Worm (Caenorhabditis elegans) whole organism, L1 larva: ENCODE data around the gene pals-26.

Source experiments
- C04F5.9 ChIP-seq: sonication (generic microtip); optimal IDR thresholded peaks from 2 replicates; lab custom pipeline; 2016; ENCODE audit warnings: missing genetic modification characterization, missing compliant biosample characterization
- C16A3.4 ChIP-seq: fragments of 150-350 bp; optimal IDR thresholded peaks from 2 replicates; lab custom pipeline; 2014; ENCODE audit warnings: missing biosample characterization, missing genetic modification characterization
- aha-1 ChIP-seq: fragments of 150-350 bp; optimal IDR thresholded peaks from 2 replicates; lab custom pipeline; 2014; ENCODE audit warnings: missing biosample characterization, missing genetic modification characterization
- aly-2 ChIP-seq: fragments of 150-350 bp; optimal IDR thresholded peaks from 2 replicates; lab custom pipeline; 2014; ENCODE audit warnings: missing biosample characterization, missing genetic modification characterization
- blmp-1 ChIP-seq: fragments of 150-350 bp; optimal IDR thresholded peaks from 2 replicates; lab custom pipeline; 2014; ENCODE audit warnings: missing biosample characterization, missing genetic modification characterization
- ceh-88 ChIP-seq: fragments of 200-800 bp; sonication (Bioruptor generic); IDR thresholded peaks from 2 replicates; pipeline ENCODE4 v1.3.6; 2022; ENCODE audit warnings: missing genetic modification characterization, missing compliant biosample characterization
- dpl-1 ChIP-seq, 3 experiments: fragments of 150-350 bp in 2 of 3; sonication (generic microtip) in 1 of 3; optimal IDR thresholded peaks; 2 replicates each; lab custom pipeline; 2014 to 2017; ENCODE audit warnings: missing biosample characterization in 3 of 3, missing genetic modification characterization in 3 of 3, missing genetic modification reagents in 3 of 3
- dsc-1 ChIP-seq: sonication (generic microtip); optimal IDR thresholded peaks from 2 replicates; lab custom pipeline; 2016; ENCODE audit warnings: mild to moderate bottlenecking, missing genetic modification characterization, missing compliant biosample characterization
- efl-1 ChIP-seq, 4 experiments: fragments of 150-350 bp; optimal IDR thresholded peaks in 3 of 4; peaks in 1 of 4; 1 replicate in 1 of 4; 2 replicates in 3 of 4; lab custom pipeline; 2014; ENCODE audit warnings: missing biosample characterization in 2 of 4, missing genetic modification characterization in 2 of 4, missing genetic modification reagents in 2 of 4
- egl-13 ChIP-seq: sonication (generic microtip); optimal IDR thresholded peaks from 2 replicates; lab custom pipeline; 2016; ENCODE audit warnings: missing genotype, missing genetic modification reagents, missing genetic modification characterization, missing compliant biosample characterization
- elt-2 ChIP-seq: sonication (generic microtip); optimal IDR thresholded peaks from 2 replicates; lab custom pipeline; 2016; ENCODE audit warnings: missing genetic modification characterization, mild to moderate bottlenecking, inconsistent platforms, missing compliant biosample characterization, missing genetic modification reagents
- elt-3 ChIP-seq, 6 experiments: fragments of 150-350 bp in 1 of 6; sonication (generic microtip); optimal IDR thresholded peaks; 2 replicates each; lab custom pipeline; 2017 to 2018; ENCODE audit warnings: missing biosample characterization in 6 of 6, missing genetic modification characterization in 6 of 6, inconsistent platforms in 1 of 6
- ets-5 ChIP-seq: fragments of 200-800 bp; sonication (Bioruptor generic); IDR thresholded peaks from 2 replicates; pipeline ENCODE4 v1.3.6; 2022; ENCODE audit warnings: missing genetic modification characterization, missing compliant biosample characterization
- fkh-8 ChIP-seq: sonication (generic microtip); optimal IDR thresholded peaks from 2 replicates; lab custom pipeline; 2016; ENCODE audit warnings: mild to moderate bottlenecking, missing genetic modification characterization, missing compliant biosample characterization
- fos-1 ChIP-seq: fragments of 150-350 bp; optimal IDR thresholded peaks from 2 replicates; lab custom pipeline; 2014; ENCODE audit warnings: missing biosample characterization, missing genetic modification characterization
- grh-1 ChIP-seq: fragments of 200-800 bp; sonication (Bioruptor generic); IDR thresholded peaks from 2 replicates; pipeline ENCODE4 v1.3.6; 2022; ENCODE audit warnings: missing genetic modification reagents, missing genetic modification characterization, missing compliant biosample characterization
- irx-1 ChIP-seq: sonication (generic microtip); optimal IDR thresholded peaks from 2 replicates; lab custom pipeline; 2016; ENCODE audit warnings: missing genetic modification characterization, missing compliant biosample characterization
- isw-1 ChIP-seq: fragments of 200-800 bp; sonication (Bioruptor generic); IDR thresholded peaks from 2 replicates; pipeline ENCODE4 v1.3.6; 2022; ENCODE audit warnings: missing genetic modification characterization, missing compliant biosample characterization
- lin-14 ChIP-seq: fragments of 200-800 bp; sonication (Bioruptor generic); optimal IDR thresholded peaks from 2 replicates; lab custom pipeline; 2018; ENCODE audit warnings: mild to moderate bottlenecking, missing genetic modification characterization, moderate library complexity, missing compliant biosample characterization
- lin-35 ChIP-seq, 2 experiments: fragments of 150-350 bp; optimal IDR thresholded peaks; 2 replicates each; lab custom pipeline; 2014; ENCODE audit warnings: missing biosample characterization in 2 of 2, missing genetic modification characterization in 2 of 2, missing genetic modification reagents in 2 of 2
- lir-3 ChIP-seq: sonication (generic microtip); optimal IDR thresholded peaks from 2 replicates; lab custom pipeline; 2016; ENCODE audit warnings: mild to moderate bottlenecking, missing genetic modification characterization, moderate library complexity, missing compliant biosample characterization; ENCODE audit not compliant: poor library complexity
- lsy-2 ChIP-seq, 2 experiments: fragments of 150-350 bp; optimal IDR thresholded peaks; 2 replicates each; lab custom pipeline; 2014; ENCODE audit warnings: missing biosample characterization in 2 of 2, missing genetic modification characterization in 2 of 2
- mdl-1 ChIP-seq, 2 experiments: fragments of 150-350 bp; optimal IDR thresholded peaks; 2 replicates each; lab custom pipeline; 2014 to 2017; ENCODE audit warnings: missing biosample characterization in 2 of 2, missing genetic modification characterization in 2 of 2, inconsistent platforms in 1 of 2
- mep-1 ChIP-seq: fragments of 150-350 bp; optimal IDR thresholded peaks from 2 replicates; lab custom pipeline; 2014; ENCODE audit warnings: missing biosample characterization, missing genetic modification characterization
- nhr-19 ChIP-seq: fragments of 200-800 bp; sonication (Bioruptor generic); conservative IDR thresholded peaks from 2 replicates; pipeline ENCODE4 v1.3.6; 2022; ENCODE audit warnings: missing genetic modification characterization, missing compliant biosample characterization
- nhr-20 ChIP-seq: sonication (generic microtip); optimal IDR thresholded peaks from 2 replicates; lab custom pipeline; 2016; ENCODE audit warnings: mild to moderate bottlenecking, missing genetic modification characterization, missing compliant biosample characterization
- nhr-47 ChIP-seq: sonication (generic microtip); optimal IDR thresholded peaks from 2 replicates; lab custom pipeline; 2016; ENCODE audit warnings: mild to moderate bottlenecking, missing genetic modification characterization, moderate library complexity, missing compliant biosample characterization
- nhr-71 ChIP-seq: sonication (generic microtip); optimal IDR thresholded peaks from 2 replicates; lab custom pipeline; 2016; ENCODE audit warnings: mild to moderate bottlenecking, missing genetic modification characterization, moderate library complexity, missing compliant biosample characterization
- nhr-85 ChIP-seq: sonication (generic microtip); peaks from one replicate; lab custom pipeline; 2016; ENCODE audit warnings: missing genetic modification characterization, inconsistent platforms, missing compliant biosample characterization
- nhr-90 ChIP-seq: sonication (generic microtip); optimal IDR thresholded peaks from 2 replicates; lab custom pipeline; 2016; ENCODE audit warnings: mild to moderate bottlenecking, missing genetic modification characterization, missing compliant biosample characterization; ENCODE audit not compliant: poor library complexity
- pax-3 ChIP-seq: fragments of 200-800 bp; sonication (Bioruptor generic); optimal IDR thresholded peaks from 2 replicates; lab custom pipeline; 2018; ENCODE audit warnings: mild to moderate bottlenecking, missing genetic modification characterization, moderate library complexity, missing compliant biosample characterization
- pqm-1 ChIP-seq: sonication (generic microtip); optimal IDR thresholded peaks from 3 replicates; lab custom pipeline; 2017; ENCODE audit warnings: missing biosample characterization, missing genetic modification characterization
- rnt-1 ChIP-seq: sonication (generic microtip); optimal IDR thresholded peaks from 2 replicates; lab custom pipeline; 2016; ENCODE audit warnings: mild to moderate bottlenecking, missing genetic modification characterization, moderate library complexity, missing compliant biosample characterization
- skn-1 ChIP-seq: fragments of 150-350 bp; optimal IDR thresholded peaks from 2 replicates; lab custom pipeline; 2014; ENCODE audit warnings: missing biosample characterization, missing genetic modification characterization
- snu-23 ChIP-seq: sonication (generic microtip); optimal IDR thresholded peaks from 2 replicates; lab custom pipeline; 2016; ENCODE audit warnings: missing genetic modification characterization, missing compliant biosample characterization
- swsn-7 ChIP-seq: sonication (generic microtip); optimal IDR thresholded peaks from 2 replicates; lab custom pipeline; 2016; ENCODE audit warnings: missing genetic modification characterization, missing compliant biosample characterization
- tbx-2 ChIP-seq: sonication (generic microtip); optimal IDR thresholded peaks from 2 replicates; lab custom pipeline; 2016; ENCODE audit warnings: missing genetic modification characterization, missing compliant biosample characterization
- unc-98 ChIP-seq: fragments of 200-800 bp; sonication (Bioruptor generic); IDR thresholded peaks from 2 replicates; pipeline ENCODE4 v1.3.6; 2022; ENCODE audit warnings: missing genetic modification characterization, missing compliant biosample characterization
- xbp-1 ChIP-seq: sonication (generic microtip); optimal IDR thresholded peaks from 2 replicates; lab custom pipeline; 2016; ENCODE audit warnings: missing genetic modification characterization, missing compliant biosample characterization
- zip-4 ChIP-seq: fragments of 200-800 bp; sonication (Bioruptor generic); optimal IDR thresholded peaks from 2 replicates; lab custom pipeline; 2018; ENCODE audit warnings: mild to moderate bottlenecking, missing genetic modification characterization, moderate library complexity, missing compliant biosample characterization
- ztf-4 ChIP-seq: fragments of 150-350 bp; optimal IDR thresholded peaks from 2 replicates; lab custom pipeline; 2014; ENCODE audit warnings: missing biosample characterization, missing genetic modification characterization

The pals-26 gene

DNA sequence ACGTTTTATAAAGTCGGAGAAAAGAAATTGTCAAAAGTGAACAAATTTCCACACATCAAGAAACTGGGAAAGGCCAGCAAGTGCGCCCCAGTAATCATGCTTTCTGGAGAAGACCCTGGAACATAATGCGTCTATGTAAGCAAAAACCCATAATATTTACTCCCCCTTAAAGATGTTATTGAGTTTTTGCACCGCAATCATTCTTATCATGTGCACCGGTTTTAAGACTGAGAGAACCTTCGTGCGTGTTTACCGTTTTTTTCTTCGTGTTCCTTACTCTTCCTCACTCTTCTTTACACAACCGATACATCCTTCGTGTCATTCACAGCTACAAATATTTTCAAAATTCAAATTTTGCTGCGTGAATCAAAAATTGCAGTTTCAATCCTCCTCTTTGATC, 2.1 kb upstream of the pals-26 start:
- no peak for TF ChIP-seq egl-13 (tag; lab: Kevin White, UChicago)
- TF ChIP-seq unc-98 (GFP tag; lab: Robert Waterston, UW) = no peak

DNA sequence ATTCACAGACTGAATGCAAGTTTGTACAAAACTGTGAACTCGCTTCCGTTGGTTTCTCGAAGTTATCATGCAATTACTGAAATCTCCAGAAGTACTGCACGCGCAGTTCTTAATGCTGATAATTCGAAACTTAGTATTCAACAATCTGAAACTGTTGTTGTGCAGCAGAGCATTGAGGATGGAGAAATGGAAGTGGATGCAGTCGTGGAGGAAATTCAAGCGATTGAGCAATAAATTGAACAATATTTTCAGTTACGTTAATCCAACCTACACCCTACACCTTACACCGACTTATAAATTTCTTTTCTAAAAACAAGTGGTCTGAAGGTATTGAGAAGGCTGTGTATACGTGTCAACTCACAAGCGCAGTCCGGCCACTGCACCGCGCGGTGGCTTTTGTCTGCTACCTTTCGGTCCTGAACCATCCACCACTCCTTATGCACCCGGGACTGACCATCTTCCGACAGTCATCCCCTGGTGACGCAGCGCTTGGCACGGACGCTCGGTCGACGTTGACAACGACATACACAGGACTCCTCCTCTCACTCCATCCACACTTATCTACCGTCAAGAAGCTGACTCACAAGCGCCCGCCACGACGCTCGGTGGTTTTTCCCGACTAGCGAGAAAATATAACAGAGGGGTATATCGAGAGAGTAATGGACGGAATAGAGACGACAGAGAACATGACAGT, 3.8 kb downstream of the pals-26 start:
- TF ChIP-seq skn-1 (peak; percentile 27), tbx-2 (tag; lab: Kevin White, UChicago) (peak; percentile 23), nhr-85 (tag; lab: Kevin White, UChicago) (peak; percentile 56), lsy-2 (tag; optimal IDR thresholded peaks at IDR 0.05; lab: Kevin White, UChicago) (peak; percentile 30 to 65), dpl-1 (GFP tag; optimal IDR thresholded peaks at IDR 0.05; lab: Kevin White, UChicago) (peak in 1 of 3 experiments; percentile 5), mdl-1 (tag; optimal IDR thresholded peaks at IDR 0.05; lab: Kevin White, UChicago) (peak in 1 of 2 experiments; percentile 1), nhr-90 (tag; lab: Kevin White, UChicago) (peak; percentile 56), elt-3 (tag; optimal IDR thresholded peaks at IDR 0.05; lab: Kevin White, UChicago) (peak in 1 of 6 experiments; percentile 17), mep-1 (tag; lab: Kevin White, UChicago) (peak; percentile 50), grh-1 (GFP tag; lab: Robert Waterston, UW) (0 out of 2 replicates have a peak, but pooled peaks have one; percentile 28), pax-3 (tag; lab: Kevin White, UChicago) (peak; percentile 13), snu-23 (GFP tag; lab: Kevin White, UChicago) (peak; percentile 52), efl-1 (optimal IDR thresholded peaks at IDR 0.05; lab: Kevin White, UChicago) (peak in 1 of 2 experiments; percentile 38), efl-1 (GFP tag; optimal IDR thresholded peaks at IDR 0.05 in 1 of 2; lab: Kevin White, UChicago) (peak in 1 of 2 experiments; percentile 61), lir-3 (tag; lab: Kevin White, UChicago) (peak; percentile 8), swsn-7 (tag; lab: Kevin White, UChicago) (peak; percentile 52), lin-35 (GFP tag; optimal IDR thresholded peaks at IDR 0.05; lab: Kevin White, UChicago) (peak in 1 of 2 experiments; percentile 21), nhr-19 (GFP tag; lab: Robert Waterston, UW) (peak; percentile 81), nhr-71 (tag; lab: Kevin White, UChicago) (peak; percentile 62), nhr-20 (tag; lab: Kevin White, UChicago) (peak; percentile 48), xbp-1 (tag; lab: Kevin White, UChicago) (peak; percentile 25), dsc-1 (tag; lab: Kevin White, UChicago) (peak; percentile 25), nhr-47 (peak; percentile 56), ceh-88 (peak; percentile 48; the same call in 1 of the 2 replicates), irx-1 (tag; lab: Kevin White, UChicago) (peak; percentile 19), aly-2 (tag; lab: Kevin White, UChicago) (peak; percentile 30), blmp-1 (tag; lab: Kevin White, UChicago) (peak; percentile 28), rnt-1 (tag; lab: Kevin White, UChicago) (peak; percentile 28), isw-1 (GFP tag; lab: Robert Waterston, UW) (peak; percentile 8; the same call in 1 of the 2 replicates), fkh-8 (peak; percentile 29), C16A3.4 (tag; lab: Kevin White, UChicago) (peak; percentile 23)
- TF ChIP-seq, all 84 proteins: peak for 30; not testable (repeated sequence) for 54

DNA sequence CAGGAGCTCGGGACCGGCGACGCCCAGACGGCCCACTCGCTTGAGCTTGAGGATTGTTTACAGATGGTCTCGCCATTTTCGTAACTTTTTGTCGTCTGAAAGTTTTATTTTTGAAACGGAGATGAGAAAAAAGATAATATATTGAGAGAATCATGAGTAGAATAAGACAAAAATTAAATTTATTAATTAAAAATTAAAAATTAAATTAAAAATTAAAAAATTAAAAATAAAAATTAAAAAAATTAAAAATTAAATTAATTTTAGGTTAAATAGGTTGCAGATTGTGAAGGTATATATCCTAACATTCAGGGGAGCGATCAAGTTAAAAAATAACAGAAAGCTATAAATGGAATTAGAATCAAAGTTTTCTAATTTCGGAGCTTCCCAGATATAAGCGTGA, 4.8 kb downstream of the pals-26 start, which contains the start of gene B0284.3:
TSS of gene B0284.3 (minus strand) at position 101 of the 400 bp plus-strand sequence.
- TF ChIP-seq C04F5.9 (tag; lab: Kevin White, UChicago) = no peak
- TF ChIP-seq isw-1 (GFP tag; lab: Robert Waterston, UW) = no peak
- no peak for TF ChIP-seq fos-1 (tag; lab: Kevin White, UChicago)
- no peak for TF ChIP-seq rnt-1 (tag; lab: Kevin White, UChicago)
- TF ChIP-seq pqm-1 (tag; lab: Kevin White, UChicago) = no peak
- no peak for TF ChIP-seq dpl-1 (GFP tag; optimal IDR thresholded peaks at IDR 0.05; lab: Kevin White, UChicago)
- no peak for TF ChIP-seq ets-5
- TF ChIP-seq lin-14 (GFP tag; lab: Kevin White, UChicago) = no peak
- TF ChIP-seq ztf-4 = no peak
- TF ChIP-seq mep-1 (tag; lab: Kevin White, UChicago) = no peak
- TF ChIP-seq nhr-71 (tag; lab: Kevin White, UChicago) = no peak
- no peak for TF ChIP-seq zip-4 (GFP tag; lab: Kevin White, UChicago)
- no peak for TF ChIP-seq aha-1 (tag; lab: Kevin White, UChicago)
- TF ChIP-seq elt-2 (tag; lab: Kevin White, UChicago) = no peak
- no peak for TF ChIP-seq blmp-1 (tag; lab: Kevin White, UChicago)
